Fruit fly (Drosophila melanogaster): ENCODE results near the gene Ald1.

Gene Ald1

dm6 chr3R:26238945-26239344 is 22.4 kb downstream of the Ald1 start (continued):
- no peak for TF ChIP-seq B-H2 (GFP tag; optimal IDR thresholded peaks at IDR 0.05)
- TF ChIP-seq MESR4 (GFP tag; optimal IDR thresholded peaks at IDR 0.05): no peak
- no peak for TF ChIP-seq Dref (GFP tag; IDR thresholded peaks at IDR 0.05)
- TF ChIP-seq Bdp1 (GFP tag; optimal IDR thresholded peaks at IDR 0.05): peak; percentile 47
- TF ChIP-seq bigmax (GFP tag; optimal IDR thresholded peaks at IDR 0.05): no peak
- peak; percentile 47 for TF ChIP-seq CG15269 (tag; optimal IDR thresholded peaks at IDR 0.05)
- peak; percentile 65 for TF ChIP-seq NFAT (GFP tag; IDR thresholded peaks at IDR 0.05)
- peak; percentile 50 for TF ChIP-seq CG17912 (GFP tag; optimal IDR thresholded peaks at IDR 0.05)
- peak; percentile 64 for TF ChIP-seq BtbVII (GFP tag; optimal IDR thresholded peaks at IDR 0.05)
- TF ChIP-seq ash1 (GFP tag; optimal IDR thresholded peaks at IDR 0.05): no peak
- TF ChIP-seq CG17568 (GFP tag; optimal IDR thresholded peaks at IDR 0.05): no peak
- TF ChIP-seq Dip3 (GFP tag; optimal IDR thresholded peaks at IDR 0.05): peak; percentile 33
- TF ChIP-seq CG6765 (GFP tag; optimal IDR thresholded peaks at IDR 0.05): peak; percentile 55
- no peak for TF ChIP-seq unc-4 (GFP tag; IDR thresholded peaks at IDR 0.05; ENCODE audit: partially characterized antibody)
- TF ChIP-seq sc (optimal IDR thresholded peaks at IDR 0.05): no peak
- TF ChIP-seq sc (GFP tag; optimal IDR thresholded peaks at IDR 0.05): peak; percentile 9
- peak; percentile 52; the same call in 1 of the 2 replicates for TF ChIP-seq CG1024 (GFP tag; IDR thresholded peaks at IDR 0.05)
- TF ChIP-seq Myb (GFP tag; optimal IDR thresholded peaks at IDR 0.05): peak; percentile 31
- TF ChIP-seq Usf (GFP tag; optimal IDR thresholded peaks at IDR 0.05): no peak
- peak; percentile 33 for TF ChIP-seq Dek (tag; optimal IDR thresholded peaks at IDR 0.05)
- no peak for TF ChIP-seq prd (optimal IDR thresholded peaks at IDR 0.05)
- TF ChIP-seq prd (GFP tag; IDR thresholded peaks at IDR 0.05): peak; percentile 30; the same call in 2 of the 3 replicates
- no peak for TF ChIP-seq Bgb (GFP tag; IDR thresholded peaks at IDR 0.05; ENCODE audit: partially characterized antibody)
- TF ChIP-seq CG6683 (GFP tag; optimal IDR thresholded peaks at IDR 0.05): peak; percentile 48
- peak; percentile 12; the same call in 1 of the 2 replicates for TF ChIP-seq ro (GFP tag; IDR thresholded peaks at IDR 0.05)
- TF ChIP-seq Adf1 (GFP tag; IDR thresholded peaks at IDR 0.05): no peak; the same call in 1 of the 2 replicates
- no peak for TF ChIP-seq Mrtf (GFP tag; IDR thresholded peaks at IDR 0.05)
- peak; percentile 79 for TF ChIP-seq Atf6 (GFP tag; IDR thresholded peaks at IDR 0.05)
- peak; percentile 44 for TF ChIP-seq Dad (GFP tag; optimal IDR thresholded peaks at IDR 0.05)
- TF ChIP-seq ewg (GFP tag; optimal IDR thresholded peaks at IDR 0.05): peak; percentile 17
- TF ChIP-seq CG10543 (GFP tag; optimal IDR thresholded peaks at IDR 0.05): peak; percentile 66
- peak; percentile 60 for TF ChIP-seq gro (GFP tag; optimal IDR thresholded peaks at IDR 0.05)
- no peak for TF ChIP-seq CG31441 (GFP tag; IDR thresholded peaks at IDR 0.05)
- TF ChIP-seq CG1529 (GFP tag; optimal IDR thresholded peaks at IDR 0.05): peak; percentile 3
- peak; percentile 25 for TF ChIP-seq jumu (GFP tag; optimal IDR thresholded peaks at IDR 0.05)
- TF ChIP-seq CG8944 (GFP tag; optimal IDR thresholded peaks at IDR 0.05): peak; percentile 3
- peak; percentile 38; the same call in 1 of the 2 replicates for TF ChIP-seq CG32532 (GFP tag; IDR thresholded peaks at IDR 0.05)
- TF ChIP-seq CG14667 (GFP tag; IDR thresholded peaks at IDR 0.05): no peak
- TF ChIP-seq Six4 (GFP tag; optimal IDR thresholded peaks at IDR 0.05): no peak
- TF ChIP-seq tap (tag; optimal IDR thresholded peaks at IDR 0.05): no peak
- TF ChIP-seq CG12744 (GFP tag; optimal IDR thresholded peaks at IDR 0.05): peak; percentile 35
- no peak for TF ChIP-seq sqz (GFP tag; optimal IDR thresholded peaks at IDR 0.05)
- no peak for TF ChIP-seq CG1832 (GFP tag; optimal IDR thresholded peaks at IDR 0.05)
- peak; percentile 8 for TF ChIP-seq CG8089 (GFP tag; optimal IDR thresholded peaks at IDR 0.05)
- no peak for TF ChIP-seq da (GFP tag; optimal IDR thresholded peaks at IDR 0.05)
- no peak for TF ChIP-seq CG2712 (tag; optimal IDR thresholded peaks at IDR 0.05)
- TF ChIP-seq Hand (GFP tag; optimal IDR thresholded peaks at IDR 0.05): peak; percentile 20
- no peak for TF ChIP-seq esg (GFP tag; conservative IDR thresholded peaks at IDR 0.05)
- TF ChIP-seq CG1603 (tag; optimal IDR thresholded peaks at IDR 0.05): peak; percentile 57
- TF ChIP-seq H15 (GFP tag; IDR thresholded peaks at IDR 0.05): no peak
- TF ChIP-seq CG4404 (GFP tag; IDR thresholded peaks at IDR 0.05): no peak
- TF ChIP-seq knrl (GFP tag; IDR thresholded peaks at IDR 0.05; ENCODE audit: partially characterized antibody): no peak
